Worm (Caenorhabditis elegans): ENCODE measurements around the gene srh-76.

DNA sequence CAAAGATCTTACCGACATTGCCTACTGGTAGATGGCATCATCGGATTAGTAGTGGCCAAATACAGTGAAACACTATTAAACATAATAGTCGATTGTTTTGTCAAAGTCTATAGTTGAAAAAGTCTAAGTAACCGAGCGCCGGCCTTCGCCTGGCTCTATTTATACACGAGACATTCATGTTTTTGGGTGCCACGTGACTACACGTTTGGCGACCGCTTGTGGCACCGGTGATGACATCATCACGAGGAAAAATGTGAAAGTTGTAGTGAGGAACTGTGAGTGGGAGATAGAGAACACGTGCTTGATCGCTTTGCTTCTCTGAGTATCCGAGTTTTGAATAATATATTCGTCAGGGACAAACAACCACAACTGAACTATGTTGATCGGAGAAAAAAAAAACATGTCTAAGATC, 10.7 kb downstream of the srh-76 start:
- no peak for TF ChIP-seq dao-5 (tag; optimal IDR thresholded peaks at IDR 0.05)
- peak; percentile 21 for TF ChIP-seq him-1 (tag; optimal IDR thresholded peaks at IDR 0.05)
